Worm (Caenorhabditis elegans) whole organism, young adult: ENCODE data around the gene C47E8.4.
A peak's percentile ranks its signal among the peaks of the same experiment; 100 is the strongest.

ENCODE experiments used
- B0261.1 ChIP-seq: sonication (generic microtip); optimal IDR thresholded peaks from 2 replicates; lab custom pipeline; 2016; ENCODE audit warnings: mild to moderate bottlenecking, missing genetic modification characterization, moderate library complexity, missing compliant biosample characterization
- D2030.7 ChIP-seq: fragments of 200-800 bp; sonication (Bioruptor generic); IDR thresholded peaks from 2 replicates; pipeline ENCODE4 v1.3.6; 2022; ENCODE audit warnings: missing genetic modification reagents, missing genetic modification characterization, missing compliant biosample characterization
- F33H1.4 ChIP-seq: fragments of 200-800 bp; sonication (Bioruptor generic); IDR thresholded peaks from 2 replicates; pipeline ENCODE4 v1.3.6; 2022; ENCODE audit warnings: missing genetic modification reagents, missing genetic modification characterization, missing compliant biosample characterization
- F52B5.7 ChIP-seq: sonication (generic microtip); optimal IDR thresholded peaks from 2 replicates; lab custom pipeline; 2016; ENCODE audit warnings: mild to moderate bottlenecking, missing genetic modification characterization, missing compliant biosample characterization
- F57A8.1 ChIP-seq: fragments of 200-800 bp; sonication (Bioruptor generic); optimal IDR thresholded peaks from 2 replicates; lab custom pipeline; 2018; ENCODE audit warnings: mild to moderate bottlenecking, missing genetic modification characterization, moderate library complexity, missing compliant biosample characterization
- K11D2.4 ChIP-seq: fragments of 200-800 bp; sonication (Bioruptor generic); IDR thresholded peaks from 2 replicates; pipeline ENCODE4 v1.3.6; 2022; ENCODE audit warnings: missing genetic modification reagents, missing genetic modification characterization, missing compliant biosample characterization
- T26A5.8 ChIP-seq: sonication (generic microtip); optimal IDR thresholded peaks from 2 replicates; lab custom pipeline; 2016; ENCODE audit warnings: missing genetic modification characterization, missing compliant biosample characterization
- Y53F4B.3 ChIP-seq: fragments of 200-800 bp; sonication (Bioruptor generic); IDR thresholded peaks from 2 replicates; pipeline ENCODE4 v1.3.6; 2022; ENCODE audit warnings: missing genetic modification reagents, missing genetic modification characterization, missing compliant biosample characterization
- Y95B8A.8 ChIP-seq: fragments of 200-800 bp; sonication (Bioruptor generic); IDR thresholded peaks from 2 replicates; pipeline ENCODE4 v1.3.6; 2022; ENCODE audit warnings: missing genetic modification reagents, missing genetic modification characterization, missing compliant biosample characterization
- ama-1 ChIP-seq, 3 experiments: fragments of 150-350 bp in 1 of 3; sonication (generic microtip) in 2 of 3; optimal IDR thresholded peaks; 2 replicates each; lab custom pipeline; 2014 to 2018; ENCODE audit warnings: missing biosample characterization in 2 of 3, missing genetic modification characterization in 2 of 3, missing genetic modification reagents in 2 of 3
- aptf-3 ChIP-seq: fragments of 200-800 bp; sonication (Bioruptor generic); IDR thresholded peaks from 2 replicates; pipeline ENCODE4 v1.3.6; 2022; ENCODE audit warnings: missing genetic modification characterization, missing compliant biosample characterization
- cebp-1 ChIP-seq, 2 experiments: fragments of 200-800 bp in 1 of 2; sonication (Bioruptor generic) in 1 of 2; sonication (generic microtip) in 1 of 2; IDR thresholded peaks in 1 of 2; optimal IDR thresholded peaks in 1 of 2; 2 replicates each; pipeline versions ENCODE4 v1.3.6 to Lab custom; 2017 to 2022; ENCODE audit warnings: missing compliant biosample characterization in 2 of 2, missing genetic modification characterization in 2 of 2, mild to moderate bottlenecking in 1 of 2, missing genetic modification reagents in 1 of 2, moderate library complexity in 1 of 2
- die-1 ChIP-seq: sonication (generic microtip); optimal IDR thresholded peaks from 2 replicates; lab custom pipeline; 2016; ENCODE audit warnings: missing genotype, mild to moderate bottlenecking, missing genetic modification characterization, missing compliant biosample characterization
- dpff-1 ChIP-seq: sonication (generic microtip); optimal IDR thresholded peaks from 2 replicates; lab custom pipeline; 2017; ENCODE audit warnings: mild to moderate bottlenecking, missing genetic modification characterization, missing compliant biosample characterization
- dpl-1 ChIP-seq: fragments of 150-350 bp; optimal IDR thresholded peaks from 2 replicates; lab custom pipeline; 2014; ENCODE audit warnings: missing biosample characterization, missing genetic modification reagents, missing genetic modification characterization
- efl-1 ChIP-seq: fragments of 150-350 bp; optimal IDR thresholded peaks from 2 replicates; lab custom pipeline; 2014; ENCODE audit warnings: missing biosample characterization, missing genetic modification reagents, missing genetic modification characterization
- ets-4 ChIP-seq: fragments of 200-800 bp; sonication (Bioruptor generic); optimal IDR thresholded peaks from 2 replicates; lab custom pipeline; 2018; ENCODE audit warnings: mild to moderate bottlenecking, missing genetic modification characterization, missing compliant biosample characterization
- fkh-3 ChIP-seq: sonication (generic microtip); optimal IDR thresholded peaks from 2 replicates; lab custom pipeline; 2016; ENCODE audit warnings: mild to moderate bottlenecking, missing genetic modification characterization, missing compliant biosample characterization
- gei-17 ChIP-seq: fragments of 200-800 bp; sonication (Bioruptor generic); optimal IDR thresholded peaks from 2 replicates; lab custom pipeline; 2018; ENCODE audit warnings: mild to moderate bottlenecking, missing genetic modification characterization, missing compliant biosample characterization
- hrde-1 ChIP-seq: sonication (generic microtip); optimal IDR thresholded peaks from 2 replicates; lab custom pipeline; 2016; ENCODE audit warnings: missing genetic modification characterization, mild to moderate bottlenecking, missing compliant biosample characterization, moderate library complexity, missing genotype, missing genetic modification reagents, borderline replicate concordance
- lag-1 ChIP-seq: fragments of 200-800 bp; sonication (Bioruptor generic); IDR thresholded peaks from 2 replicates; pipeline ENCODE4 v1.3.6; 2022; ENCODE audit warnings: missing genetic modification reagents, missing genetic modification characterization, missing compliant biosample characterization
- let-607 ChIP-seq, 2 experiments: fragments of 200-800 bp in 1 of 2; sonication (Bioruptor generic) in 1 of 2; sonication (generic microtip) in 1 of 2; optimal IDR thresholded peaks; 2 replicates each; lab custom pipeline; 2016 to 2018; ENCODE audit warnings: mild to moderate bottlenecking in 2 of 2, missing compliant biosample characterization in 2 of 2, missing genetic modification characterization in 2 of 2, moderate library complexity in 2 of 2, missing genotype in 1 of 2
- lin-40 ChIP-seq: sonication (generic microtip); optimal IDR thresholded peaks from 2 replicates; lab custom pipeline; 2016; ENCODE audit warnings: missing genetic modification characterization, mild to moderate bottlenecking, missing compliant biosample characterization, missing genotype, missing genetic modification reagents
- lin-54 ChIP-seq: fragments of 200-800 bp; sonication (Bioruptor generic); optimal IDR thresholded peaks from 2 replicates; lab custom pipeline; 2018; ENCODE audit warnings: mild to moderate bottlenecking, missing genetic modification characterization, missing compliant biosample characterization
- lsl-1 ChIP-seq: fragments of 200-800 bp; sonication (Bioruptor generic); optimal IDR thresholded peaks from 2 replicates; lab custom pipeline; 2018; ENCODE audit warnings: mild to moderate bottlenecking, missing genetic modification characterization, moderate library complexity, missing compliant biosample characterization
- madf-6 ChIP-seq: fragments of 200-800 bp; sonication (Bioruptor generic); IDR thresholded peaks from 2 replicates; pipeline ENCODE4 v1.3.6; 2022; ENCODE audit warnings: missing genetic modification reagents, missing genetic modification characterization, missing compliant biosample characterization
- madf-8 ChIP-seq: fragments of 200-800 bp; sonication (Bioruptor generic); conservative IDR thresholded peaks from 2 replicates; pipeline ENCODE4 v1.3.6; 2022; ENCODE audit warnings: missing genetic modification reagents, missing genetic modification characterization, missing compliant biosample characterization
- mcd-1 ChIP-seq: fragments of 200-800 bp; sonication (Bioruptor generic); IDR thresholded peaks from 2 replicates; pipeline ENCODE4 v1.3.6; 2022; ENCODE audit warnings: missing genetic modification reagents, missing genetic modification characterization, missing compliant biosample characterization
- mes-4 ChIP-seq: sonication (generic microtip); optimal IDR thresholded peaks from 2 replicates; lab custom pipeline; 2016; ENCODE audit warnings: missing genotype, missing genetic modification characterization, missing compliant biosample characterization
- nhr-120 ChIP-seq: fragments of 200-800 bp; sonication (Bioruptor generic); IDR thresholded peaks from 2 replicates; pipeline ENCODE4 v1.3.6; 2022; ENCODE audit warnings: missing genetic modification characterization, missing compliant biosample characterization
- nhr-179 ChIP-seq: sonication (generic microtip); optimal IDR thresholded peaks from 2 replicates; lab custom pipeline; 2016; ENCODE audit warnings: mild to moderate bottlenecking, missing genetic modification characterization, missing compliant biosample characterization
- nhr-27 ChIP-seq: fragments of 200-800 bp; sonication (Bioruptor generic); optimal IDR thresholded peaks from 2 replicates; lab custom pipeline; 2018; ENCODE audit warnings: mild to moderate bottlenecking, missing genetic modification characterization, moderate library complexity, missing compliant biosample characterization
- nhr-80 ChIP-seq: sonication (generic microtip); optimal IDR thresholded peaks from 2 replicates; lab custom pipeline; 2016; ENCODE audit warnings: missing genetic modification characterization, missing compliant biosample characterization
- pbrm-1 ChIP-seq: fragments of 200-800 bp; sonication (Bioruptor generic); IDR thresholded peaks from 2 replicates; pipeline ENCODE4 v1.3.6; 2022; ENCODE audit warnings: missing genetic modification reagents, missing genetic modification characterization, missing compliant biosample characterization
- rcor-1 ChIP-seq: fragments of 200-800 bp; sonication (Bioruptor generic); IDR thresholded peaks from 2 replicates; pipeline ENCODE4 v1.3.6; 2022; ENCODE audit warnings: missing genetic modification reagents, missing genetic modification characterization, missing compliant biosample characterization
- rpc-1 ChIP-seq, 2 experiments: fragments of 150-350 bp in 1 of 2; sonication (generic microtip) in 1 of 2; optimal IDR thresholded peaks; 2 replicates each; lab custom pipeline; 2014 to 2018; ENCODE audit warnings: missing biosample characterization in 1 of 2, missing genetic modification characterization in 1 of 2, missing genetic modification reagents in 1 of 2, missing genotype in 1 of 2
- snpc-3.4 ChIP-seq: sonication (generic microtip); optimal IDR thresholded peaks from 2 replicates; lab custom pipeline; 2017; ENCODE audit warnings: missing genetic modification characterization, mild to moderate bottlenecking, missing compliant biosample characterization, antibody characterized with exemption, moderate library complexity, missing genotype, missing genetic modification reagents
- sptf-2 ChIP-seq: fragments of 200-800 bp; sonication (Bioruptor generic); optimal IDR thresholded peaks from 2 replicates; lab custom pipeline; 2018; ENCODE audit warnings: mild to moderate bottlenecking, missing genetic modification characterization, missing compliant biosample characterization
- xnd-1 ChIP-seq: sonication (generic microtip); optimal IDR thresholded peaks from 2 replicates; lab custom pipeline; 2016; ENCODE audit warnings: missing genotype, missing genetic modification reagents, missing genetic modification characterization, missing compliant biosample characterization
- ztf-18 ChIP-seq: sonication (generic microtip); optimal IDR thresholded peaks from 2 replicates; lab custom pipeline; 2016; ENCODE audit warnings: missing genotype, mild to moderate bottlenecking, missing genetic modification characterization, missing compliant biosample characterization
- ztf-6 ChIP-seq: fragments of 200-800 bp; sonication (Bioruptor generic); IDR thresholded peaks from 2 replicates; pipeline ENCODE4 v1.3.6; 2022; ENCODE audit warnings: missing genetic modification reagents, missing genetic modification characterization, missing compliant biosample characterization

The C47E8.4 gene

DNA sequence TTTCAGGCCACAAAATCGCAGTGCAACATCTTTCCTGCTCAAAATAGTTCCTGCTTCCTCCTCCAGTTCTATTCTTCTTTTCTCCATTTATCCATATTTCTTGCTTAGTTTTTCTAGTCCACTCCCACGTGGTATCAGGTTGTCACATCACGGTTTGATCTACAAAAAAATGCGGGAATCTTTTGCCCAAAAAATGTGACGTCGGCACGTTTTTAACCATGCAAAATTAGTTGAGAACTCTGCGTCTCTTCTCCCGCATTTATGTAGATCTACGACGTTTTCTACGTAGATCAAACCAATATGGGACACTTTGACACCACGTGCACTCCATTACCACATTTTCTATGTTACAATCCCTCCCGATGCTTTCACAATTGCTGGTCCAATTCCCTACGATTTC lies 43.3 kb downstream of the C47E8.4 start (continued):
- TF ChIP-seq nhr-27 (tag; lab: Kevin White, UChicago) (no peak), sptf-2 (GFP tag; lab: Kevin White, UChicago) (no peak), snpc-3.4 (tag; lab: Kevin White, UChicago) (no peak), aptf-3 (GFP tag; lab: Robert Waterston, UW) (no peak), dpl-1 (GFP tag; lab: Kevin White, UChicago) (no peak), ama-1 (optimal IDR thresholded peaks at IDR 0.05; lab: Kevin White, UChicago) (no peak), ama-1 (GFP tag; optimal IDR thresholded peaks at IDR 0.05; lab: Kevin White, UChicago) (no peak), madf-6 (GFP tag; lab: Robert Waterston, UW) (peak; percentile 78), rcor-1 (GFP tag; lab: Robert Waterston, UW) (no peak), K11D2.4 (GFP tag; lab: Robert Waterston, UW) (no peak), rpc-1 (optimal IDR thresholded peaks at IDR 0.05; lab: Kevin White, UChicago) (no peak), rpc-1 (tag; optimal IDR thresholded peaks at IDR 0.05; lab: Kevin White, UChicago) (no peak), fkh-3 (tag; lab: Kevin White, UChicago) (no peak), ztf-6 (GFP tag; lab: Robert Waterston, UW) (no peak), madf-8 (GFP tag; lab: Robert Waterston, UW) (peak; percentile 54; the same call in 1 of the 2 replicates), mes-4 (no peak), let-607 (tag; optimal IDR thresholded peaks at IDR 0.05; lab: Kevin White, UChicago) (no peak), Y95B8A.8 (GFP tag; lab: Robert Waterston, UW) (no peak), Y53F4B.3 (no peak), hrde-1 (tag; lab: Kevin White, UChicago) (no peak), T26A5.8 (no peak), B0261.1 (tag; lab: Kevin White, UChicago) (no peak), cebp-1 (GFP tag; IDR thresholded peaks at IDR 0.05; lab: Robert Waterston, UW) (no peak), cebp-1 (tag; optimal IDR thresholded peaks at IDR 0.05; lab: Kevin White, UChicago) (no peak), lag-1 (GFP tag; lab: Robert Waterston, UW) (no peak), die-1 (no peak), lin-54 (GFP tag; lab: Kevin White, UChicago) (no peak), pbrm-1 (no peak), mcd-1 (GFP tag; lab: Robert Waterston, UW) (no peak)

- no peak for TF ChIP-seq nhr-179 (tag; lab: Kevin White, UChicago)
- TF ChIP-seq nhr-80 (tag; lab: Kevin White, UChicago) = peak; percentile 89
- 0 out of 2 replicates have a peak, but pooled peaks have one; percentile 13 for TF ChIP-seq cebp-1 (GFP tag; IDR thresholded peaks at IDR 0.05; lab: Robert Waterston, UW)
- peak; percentile 18 for TF ChIP-seq cebp-1 (tag; optimal IDR thresholded peaks at IDR 0.05; lab: Kevin White, UChicago)
These were observed 44.5 kb downstream of the C47E8.4 start, which contains the start of gene C54G10.1 for ce11 chrV:14640769-14641168. TSS of gene C54G10.1 (plus strand) at chrV:14641101.

DNA sequence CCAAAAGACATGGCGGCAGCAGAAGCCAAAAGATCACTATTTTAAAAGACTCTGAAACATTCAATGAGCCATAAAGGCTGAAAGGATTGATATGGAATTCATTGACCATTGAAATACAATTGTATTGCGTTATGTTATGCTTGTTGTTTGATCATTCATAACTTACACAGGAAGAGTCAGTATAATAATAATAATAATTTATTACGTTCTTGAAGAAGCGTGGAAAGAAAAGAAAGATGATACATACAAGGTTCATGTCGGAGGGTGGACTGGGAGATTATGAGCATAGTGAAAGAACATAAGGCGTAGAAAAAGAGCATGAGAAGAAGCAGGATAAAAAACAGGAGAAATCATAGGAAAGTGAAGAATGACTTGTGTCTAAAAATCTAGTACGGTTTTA lies 45.2 kb downstream of the C47E8.4 start, which contains the start of gene F43D2.7:
F43D2.7 (minus strand) TSS at position 101 of the 400 bp plus-strand sequence.
- TF ChIP-seq ets-4 (GFP tag; lab: Kevin White, UChicago) (no peak), lin-40 (tag; lab: Kevin White, UChicago) (no peak), lag-1 (GFP tag; lab: Robert Waterston, UW) (no peak), ztf-18 (tag; lab: Kevin White, UChicago) (no peak), F52B5.7 (no peak), nhr-80 (tag; lab: Kevin White, UChicago) (no peak)

DNA sequence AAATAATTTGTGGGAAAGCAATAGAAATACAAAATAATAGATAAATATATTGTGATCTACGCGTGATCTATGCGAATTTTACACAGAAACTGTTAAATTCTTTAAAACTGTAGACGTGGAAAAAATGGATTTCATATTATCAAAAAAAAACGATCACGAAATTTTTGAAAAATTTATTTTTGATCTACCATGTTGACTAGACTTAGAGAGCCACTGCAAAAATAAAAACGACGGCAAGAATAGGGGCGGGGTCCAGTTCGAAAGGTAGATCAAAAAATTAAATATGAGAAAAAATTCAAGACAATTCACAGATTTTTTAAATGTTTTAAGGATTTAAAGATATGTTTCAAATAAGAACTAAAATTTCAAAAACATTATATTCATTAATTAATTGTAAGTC lies 47.2 kb downstream of the C47E8.4 start:
- TF ChIP-seq F57A8.1 (no peak), dpl-1 (GFP tag; lab: Kevin White, UChicago) (peak; percentile 64), hrde-1 (tag; lab: Kevin White, UChicago) (no peak), pbrm-1 (no peak), efl-1 (peak; percentile 69), nhr-179 (tag; lab: Kevin White, UChicago) (no peak), mes-4 (no peak), xnd-1 (peak; percentile 51), gei-17 (no peak), nhr-120 (no peak), T26A5.8 (no peak), lsl-1 (GFP tag; lab: Kevin White, UChicago) (peak; percentile 50), dpff-1 (tag; lab: Kevin White, UChicago) (no peak), F33H1.4 (GFP tag; lab: Robert Waterston, UW) (peak; percentile 34; the same call in 1 of the 2 replicates), madf-6 (GFP tag; lab: Robert Waterston, UW) (peak; percentile 90), D2030.7 (GFP tag; lab: Robert Waterston, UW) (0 out of 2 replicates have a peak, but pooled peaks have one; percentile 23), lin-54 (GFP tag; lab: Kevin White, UChicago) (peak; percentile 18)
